Worm (Caenorhabditis elegans): ENCODE results near the gene srh-147.
"Not testable (repeated sequence)": the region's sequence is repeated elsewhere in the genome, so short reads cannot be mapped to it uniquely, and the experiment has no call there.

The srh-147 gene

ce11 chrV:15850276-15850811, at the start of gene srh-147:
TSS of gene srh-147 (minus strand) at chrV:15850326.
- TF ChIP-seq egl-27 (tag; optimal IDR thresholded peaks at IDR 0.05); ztf-1 (GFP tag; conservative IDR thresholded peaks at IDR 0.05); ama-1 (optimal IDR thresholded peaks at IDR 0.05): not testable (repeated sequence)

ce11 chrV:15899696-15900095, 49.6 kb upstream of the srh-147 start, which contains the start of gene T06C12.14:
TSS of gene T06C12.14 (plus strand) at chrV:15899996.
- TF ChIP-seq mab-5 (tag; optimal IDR thresholded peaks at IDR 0.05), result no peak
- TF ChIP-seq ama-1 (optimal IDR thresholded peaks at IDR 0.05), result no peak
- TF ChIP-seq Y55F3AM.14 (GFP tag; optimal IDR thresholded peaks at IDR 0.05), result no peak
- TF ChIP-seq skn-1 (tag; optimal IDR thresholded peaks at IDR 0.05), result no peak
- TF ChIP-seq nhr-21 (tag; optimal IDR thresholded peaks at IDR 0.05), result no peak
- TF ChIP-seq ztf-11 (tag; optimal IDR thresholded peaks at IDR 0.05), result no peak
- TF ChIP-seq ZK546.5 (tag; optimal IDR thresholded peaks at IDR 0.05), result no peak
- no peak for TF ChIP-seq F13H6.1 (tag; optimal IDR thresholded peaks at IDR 0.05)
- no peak for TF ChIP-seq ztf-4 (tag; optimal IDR thresholded peaks at IDR 0.05)
- no peak for TF ChIP-seq nhr-23 (tag; optimal IDR thresholded peaks at IDR 0.05)
- no peak for TF ChIP-seq egl-27 (tag; optimal IDR thresholded peaks at IDR 0.05)
- no peak for TF ChIP-seq zag-1 (tag; optimal IDR thresholded peaks at IDR 0.05)
- TF ChIP-seq nhr-237 (tag; optimal IDR thresholded peaks at IDR 0.05), result no peak
- TF ChIP-seq sma-3 (GFP tag; optimal IDR thresholded peaks at IDR 0.05), result no peak

ce11 chrV:15897696-15898095, 47.6 kb upstream of the srh-147 start, which contains the start of gene str-60:
TSS of gene str-60 (plus strand) at chrV:15897996.
- no peak for TF ChIP-seq sem-4 (tag; optimal IDR thresholded peaks at IDR 0.05)
- TF ChIP-seq ceh-16 (tag; optimal IDR thresholded peaks at IDR 0.05), result no peak
- no peak for TF ChIP-seq unc-62 (GFP tag; optimal IDR thresholded peaks at IDR 0.05)

- TF ChIP-seq lin-13 (GFP tag; optimal IDR thresholded peaks at IDR 0.05) (no peak), ceh-82 (tag; optimal IDR thresholded peaks at IDR 0.05) (no peak), sma-3 (GFP tag; optimal IDR thresholded peaks at IDR 0.05) (no peak), mab-5 (tag; optimal IDR thresholded peaks at IDR 0.05) (no peak), C34F6.9 (tag; optimal IDR thresholded peaks at IDR 0.05) (no peak), lin-11 (tag; optimal IDR thresholded peaks at IDR 0.05) (no peak), lsy-2 (tag; optimal IDR thresholded peaks at IDR 0.05) (no peak), egl-27 (tag; optimal IDR thresholded peaks at IDR 0.05) (no peak), Y55F3AM.14 (GFP tag; optimal IDR thresholded peaks at IDR 0.05) (no peak), lin-39 (tag; optimal IDR thresholded peaks at IDR 0.05) (no peak), alr-1 (tag; optimal IDR thresholded peaks at IDR 0.05) (no peak), ztf-11 (tag; optimal IDR thresholded peaks at IDR 0.05) (no peak), dmd-4 (tag; optimal IDR thresholded peaks at IDR 0.05) (no peak), ama-1 (optimal IDR thresholded peaks at IDR 0.05) (no peak)
These were observed 46.5 kb upstream of the srh-147 start, which contains the start of gene nhr-213 for ce11 chrV:15896671-15897070. TSS of gene nhr-213 (minus strand) at chrV:15896771.

- TF ChIP-seq skn-1 (tag; optimal IDR thresholded peaks at IDR 0.05) (no peak), mbf-1 (tag; optimal IDR thresholded peaks at IDR 0.05) (no peak), nhr-6 (tag; optimal IDR thresholded peaks at IDR 0.05) (no peak), lin-11 (tag; optimal IDR thresholded peaks at IDR 0.05) (no peak), ceh-16 (tag; optimal IDR thresholded peaks at IDR 0.05) (no peak), fos-1 (tag; optimal IDR thresholded peaks at IDR 0.05) (no peak), nhr-21 (tag; optimal IDR thresholded peaks at IDR 0.05) (no peak), gmeb-1 (tag; optimal IDR thresholded peaks at IDR 0.05) (no peak), ztf-11 (tag; optimal IDR thresholded peaks at IDR 0.05) (no peak), nhr-25 (tag; optimal IDR thresholded peaks at IDR 0.05) (no peak), Y55F3AM.14 (GFP tag; optimal IDR thresholded peaks at IDR 0.05) (no peak), unc-39 (tag; optimal IDR thresholded peaks at IDR 0.05) (no peak), nhr-237 (tag; optimal IDR thresholded peaks at IDR 0.05) (no peak), sma-3 (GFP tag; optimal IDR thresholded peaks at IDR 0.05) (no peak), F13H6.1 (tag; optimal IDR thresholded peaks at IDR 0.05) (no peak), unc-62 (GFP tag; optimal IDR thresholded peaks at IDR 0.05) (no peak), elt-3 (tag; optimal IDR thresholded peaks at IDR 0.05) (no peak), dmd-4 (tag; optimal IDR thresholded peaks at IDR 0.05) (no peak)
These were observed 42.6 kb upstream of the srh-147 start, which contains the start of gene T06C12.11 for ce11 chrV:15892696-15893095. TSS of gene T06C12.11 (plus strand) at chrV:15892996.

Measured in whole organism, L2 larva.